Worm (Caenorhabditis elegans): ENCODE results near the gene B0495.7.
A peak's percentile ranks its signal among the peaks of the same experiment; 100 is the strongest.

ce11 chrII:7714614-7715186 is 9.7 kb upstream of the B0495.7 start:
- TF ChIP-seq elt-2 (tag; optimal IDR thresholded peaks at IDR 0.05) (no peak), sea-2 (GFP tag; optimal IDR thresholded peaks at IDR 0.05) (no peak), mml-1 (tag; optimal IDR thresholded peaks at IDR 0.05) (no peak), egl-27 (tag; optimal IDR thresholded peaks at IDR 0.05) (no peak), elt-1 (tag; optimal IDR thresholded peaks at IDR 0.05) (peak; percentile 60), snpc-4 (tag; optimal IDR thresholded peaks at IDR 0.05) (no peak), fkh-10 (GFP tag; optimal IDR thresholded peaks at IDR 0.05) (peak; percentile 97)

Measured in whole organism, L3 larva.